Worm (Caenorhabditis elegans): ENCODE data around the gene ttc-36.

Gene ttc-36

DNA sequence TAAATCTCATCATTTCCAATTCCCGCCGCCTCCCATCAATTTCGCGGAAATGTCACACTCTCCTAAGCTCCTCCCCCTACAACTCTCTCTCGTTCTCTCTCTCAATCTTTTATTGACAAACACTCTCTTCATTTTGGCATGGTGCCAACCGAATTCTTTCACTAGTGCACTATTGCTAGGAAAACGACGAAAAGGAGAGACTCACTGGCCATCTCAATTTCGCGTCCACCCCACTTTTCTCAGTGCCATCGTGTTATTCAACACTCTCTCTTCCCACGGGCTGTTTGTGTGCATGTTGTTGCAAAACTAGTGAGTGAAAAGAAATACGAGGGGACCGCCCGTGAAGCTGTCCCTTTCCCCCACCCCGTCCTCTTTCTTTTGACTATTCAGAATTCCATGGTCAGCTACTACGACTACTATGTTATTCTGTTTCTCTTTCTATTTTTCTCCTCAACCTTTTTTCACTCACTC is 45.1 kb upstream of the ttc-36 start (continued):
- no peak for TF ChIP-seq F44E2.7 (GFP tag; IDR thresholded peaks at IDR 0.05)
- no peak for TF ChIP-seq vab-7 (GFP tag; IDR thresholded peaks at IDR 0.05)
- TF ChIP-seq hlh-30 (tag; optimal IDR thresholded peaks at IDR 0.05; ENCODE audit: insufficient read depth) = peak; percentile 1
- TF ChIP-seq mxl-3 (GFP tag; optimal IDR thresholded peaks at IDR 0.05) = peak; percentile 18
- TF ChIP-seq spr-1 (tag; optimal IDR thresholded peaks at IDR 0.05) = no peak
- peak; percentile 42 for TF ChIP-seq hlh-11 (tag; optimal IDR thresholded peaks at IDR 0.05)
- TF ChIP-seq rbr-2 (tag; optimal IDR thresholded peaks at IDR 0.05) = peak; percentile 54
- peak; percentile 89 for TF ChIP-seq nhr-11 (tag; optimal IDR thresholded peaks at IDR 0.05)
- TF ChIP-seq cey-2 (tag; optimal IDR thresholded peaks at IDR 0.05; ENCODE audit: borderline replicate concordance, insufficient read depth) = no peak
- peak; percentile 14 for TF ChIP-seq nhr-28 (tag; optimal IDR thresholded peaks at IDR 0.05)
- TF ChIP-seq lim-7 (GFP tag; IDR thresholded peaks at IDR 0.05) = no peak
- peak in 1 of 2 experiments; percentile 9 for TF ChIP-seq lsy-2 (tag; optimal IDR thresholded peaks at IDR 0.05)
- TF ChIP-seq hmg-1.1 (GFP tag; IDR thresholded peaks at IDR 0.05) = peak; percentile 51; the same call in 1 of the 2 replicates
- TF ChIP-seq daf-16 (GFP tag; optimal IDR thresholded peaks at IDR 0.05) = peak in 1 of 2 experiments; percentile 88
- TF ChIP-seq daf-16 (tag; optimal IDR thresholded peaks at IDR 0.05) = no peak
- no peak for TF ChIP-seq tra-1 (GFP tag; IDR thresholded peaks at IDR 0.05)

DNA sequence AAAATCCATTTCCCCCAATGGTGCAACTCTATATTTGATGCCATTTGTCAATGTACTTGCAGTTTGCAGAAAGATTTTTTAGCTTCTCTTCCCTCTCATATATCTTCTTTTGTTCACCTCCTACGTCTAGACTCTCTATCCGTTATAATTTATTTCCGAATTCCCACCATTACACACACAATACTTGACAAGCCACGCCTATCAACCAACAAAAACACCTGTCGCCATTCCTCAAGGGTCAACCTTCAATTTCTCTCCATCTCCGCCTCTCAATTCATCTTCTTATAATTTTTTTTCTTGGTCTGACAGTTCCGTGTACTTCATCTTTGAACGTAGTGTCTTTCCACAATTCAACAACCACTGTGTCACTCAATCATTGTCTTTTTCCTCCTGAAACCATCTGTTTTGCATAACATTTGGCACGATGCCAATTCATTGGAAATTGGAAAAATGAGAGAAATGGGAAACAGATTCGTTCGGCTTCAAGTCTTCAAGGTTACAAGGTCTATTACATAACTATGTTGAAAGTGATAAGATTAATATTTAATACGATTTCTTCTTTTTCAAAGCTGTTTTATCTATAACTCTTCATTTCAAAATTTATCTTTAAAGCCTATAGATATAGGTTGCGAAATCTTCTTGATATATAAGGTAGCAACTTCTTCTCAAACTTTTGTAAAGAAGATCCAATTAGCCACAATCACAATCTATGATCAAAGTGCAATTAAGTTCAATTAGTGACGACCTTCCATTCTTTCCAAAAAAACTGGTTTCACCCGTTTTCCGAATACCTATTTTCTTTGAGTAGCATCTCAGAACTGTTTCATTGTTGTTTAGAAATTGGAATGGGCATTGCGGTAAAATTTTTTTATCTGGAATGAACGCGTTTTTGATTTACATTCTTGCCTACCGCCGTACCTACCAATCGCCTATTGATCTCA is 43.1 kb upstream of the ttc-36 start:
- peak in 1 of 2 experiments; percentile 99 for TF ChIP-seq unc-62 (GFP tag; optimal IDR thresholded peaks at IDR 0.05 in 1 of 2)
- no peak for TF ChIP-seq unc-62 (tag; optimal IDR thresholded peaks at IDR 0.05)
- TF ChIP-seq ztf-11 (tag; optimal IDR thresholded peaks at IDR 0.05) = no peak

ce11 chrII:9988620-9989019 is 41.4 kb upstream of the ttc-36 start:
- no peak for TF ChIP-seq mxl-3 (GFP tag; optimal IDR thresholded peaks at IDR 0.05)
- TF ChIP-seq attf-4 (tag; optimal IDR thresholded peaks at IDR 0.05) = no peak
- no peak for TF ChIP-seq zfp-2 (tag; optimal IDR thresholded peaks at IDR 0.05)
- TF ChIP-seq unc-39 (tag; optimal IDR thresholded peaks at IDR 0.05) = no peak
- TF ChIP-seq pha-4 (GFP tag; IDR thresholded peaks at IDR 0.05) = no peak
- no peak for TF ChIP-seq pha-4 (tag; optimal IDR thresholded peaks at IDR 0.05)
- no peak for TF ChIP-seq ceh-62 (tag; optimal IDR thresholded peaks at IDR 0.05)
- TF ChIP-seq dmd-9 (GFP tag; IDR thresholded peaks at IDR 0.05) = no peak
- TF ChIP-seq Y105C5A.15 (GFP tag; IDR thresholded peaks at IDR 0.05) = no peak
- TF ChIP-seq saeg-2 (GFP tag; IDR thresholded peaks at IDR 0.05) = no peak
- no peak for TF ChIP-seq mdl-1 (tag; optimal IDR thresholded peaks at IDR 0.05)
- no peak for TF ChIP-seq fos-1 (tag; optimal IDR thresholded peaks at IDR 0.05)
- TF ChIP-seq nhr-42 (GFP tag; IDR thresholded peaks at IDR 0.05) = no peak
- no peak for TF ChIP-seq mxl-2 (GFP tag; conservative IDR thresholded peaks at IDR 0.05)
- no peak for TF ChIP-seq madf-9 (GFP tag; conservative IDR thresholded peaks at IDR 0.05)
- no peak for TF ChIP-seq F37D6.2 (tag; optimal IDR thresholded peaks at IDR 0.05)
- no peak for TF ChIP-seq ceh-32 (tag; optimal IDR thresholded peaks at IDR 0.05; ENCODE audit: poor library complexity)
- TF ChIP-seq duxl-1 (tag; optimal IDR thresholded peaks at IDR 0.05; ENCODE audit: poor library complexity) = no peak
- no peak for TF ChIP-seq F10B5.3 (tag; optimal IDR thresholded peaks at IDR 0.05)
- no peak for TF ChIP-seq egl-27 (tag; optimal IDR thresholded peaks at IDR 0.05)

All from whole organism, L4 larva.